Fruit fly (Drosophila melanogaster): ENCODE data around the gene norpA.

DNA sequence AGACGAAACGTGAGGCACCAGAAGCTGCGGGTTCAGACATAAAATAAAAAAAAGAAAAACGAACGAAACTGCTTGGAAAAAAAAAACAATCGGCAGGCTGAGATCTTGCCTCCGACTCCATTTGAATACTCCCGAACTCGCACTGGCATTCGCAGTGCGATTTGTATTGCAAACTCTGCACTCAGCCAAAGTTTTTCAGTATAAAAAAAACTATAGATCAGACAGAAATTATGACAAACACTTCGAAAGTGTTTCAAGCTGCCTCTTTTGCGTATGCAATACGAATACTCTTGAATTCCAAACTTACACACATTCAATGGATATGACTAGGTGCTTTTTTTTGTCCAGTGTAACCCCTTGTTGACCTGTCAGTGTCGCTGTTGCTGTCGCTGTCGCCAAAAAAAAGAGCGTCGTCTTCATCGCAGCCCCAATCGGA lies 68.9 kb downstream of the norpA start:
- TF ChIP-seq Ptx1 (GFP tag; IDR thresholded peaks at IDR 0.05) = no peak
- no peak for TF ChIP-seq CG17912 (GFP tag; optimal IDR thresholded peaks at IDR 0.05)
- no peak for TF ChIP-seq eve (GFP tag; optimal IDR thresholded peaks at IDR 0.05)
- TF ChIP-seq sisA (GFP tag; IDR thresholded peaks at IDR 0.05) = no peak
- no peak for TF ChIP-seq insv (GFP tag; optimal IDR thresholded peaks at IDR 0.05)
- TF ChIP-seq inv (GFP tag; IDR thresholded peaks at IDR 0.05; ENCODE audit: partially characterized antibody) = no peak
- no peak for TF ChIP-seq btn (GFP tag; optimal IDR thresholded peaks at IDR 0.05)

Data from whole organism, embryonic.